Worm (Caenorhabditis elegans): ENCODE measurements around the gene spp-2.

- no peak for TF ChIP-seq hmbx-1 (tag; optimal IDR thresholded peaks at IDR 0.05)
- TF ChIP-seq B0310.2 (tag; optimal IDR thresholded peaks at IDR 0.05): no peak
- TF ChIP-seq tbx-37 (GFP tag; conservative IDR thresholded peaks at IDR 0.05): no peak
- no peak for TF ChIP-seq ama-1 (optimal IDR thresholded peaks at IDR 0.05)
- TF ChIP-seq scrt-1 (GFP tag; IDR thresholded peaks at IDR 0.05): no peak
- no peak for TF ChIP-seq tra-4 (tag; optimal IDR thresholded peaks at IDR 0.05)
Measured at ce11 chrX:7320115-7320711, 3.6 kb upstream of the spp-2 start, which contains the start of gene spp-5.
